Fruit fly (Drosophila melanogaster): ENCODE results near the gene NP15.6.

Gene NP15.6

dm6 chr3R:19014742-19015422, 12.3 kb upstream of the NP15.6 start (continued):
- TF ChIP-seq bbx (GFP tag; IDR thresholded peaks at IDR 0.05; ENCODE audit: partially characterized antibody) (no peak), CG4404 (GFP tag; IDR thresholded peaks at IDR 0.05) (no peak), ac (GFP tag; optimal IDR thresholded peaks at IDR 0.05) (no peak), fru (optimal IDR thresholded peaks at IDR 0.05) (no peak), CG11723 (GFP tag; optimal IDR thresholded peaks at IDR 0.05) (no peak), CG2889 (GFP tag; IDR thresholded peaks at IDR 0.05) (no peak), grau (tag; optimal IDR thresholded peaks at IDR 0.05) (peak; percentile 45), CG7839 (tag; optimal IDR thresholded peaks at IDR 0.05) (peak; percentile 60), Atf-2 (GFP tag; optimal IDR thresholded peaks at IDR 0.05) (no peak), chm (GFP tag; IDR thresholded peaks at IDR 0.05) (no peak), dimm (GFP tag; IDR thresholded peaks at IDR 0.05) (no peak), CG3838 (GFP tag; optimal IDR thresholded peaks at IDR 0.05) (no peak), emc (GFP tag; optimal IDR thresholded peaks at IDR 0.05) (no peak), CG9932 (GFP tag; IDR thresholded peaks at IDR 0.05) (no peak), CG3281 (GFP tag; optimal IDR thresholded peaks at IDR 0.05) (no peak), CG5180 (GFP tag; optimal IDR thresholded peaks at IDR 0.05) (peak; percentile 5), h (optimal IDR thresholded peaks at IDR 0.05) (no peak), ERR (GFP tag; optimal IDR thresholded peaks at IDR 0.05) (no peak), her (GFP tag; optimal IDR thresholded peaks at IDR 0.05) (no peak), Jarid2 (GFP tag; optimal IDR thresholded peaks at IDR 0.05) (no peak), zfh2 (GFP tag; optimal IDR thresholded peaks at IDR 0.05) (no peak), lov (optimal IDR thresholded peaks at IDR 0.05) (no peak), lov (GFP tag; IDR thresholded peaks at IDR 0.05) (no peak), otp (GFP tag; IDR thresholded peaks at IDR 0.05) (no peak), kah (GFP tag; optimal IDR thresholded peaks at IDR 0.05) (no peak), prd (optimal IDR thresholded peaks at IDR 0.05) (no peak), prd (GFP tag; IDR thresholded peaks at IDR 0.05) (peak; percentile 56; the same call in 1 of the 3 replicates), caup (GFP tag; optimal IDR thresholded peaks at IDR 0.05; ENCODE audit: severe bottlenecking) (no peak), Lpt (GFP tag; optimal IDR thresholded peaks at IDR 0.05) (no peak), CG13894 (tag; optimal IDR thresholded peaks at IDR 0.05) (no peak), Doc2 (GFP tag; IDR thresholded peaks at IDR 0.05) (no peak), gsb-n (tag; optimal IDR thresholded peaks at IDR 0.05) (peak; percentile 55), Lim3 (GFP tag; IDR thresholded peaks at IDR 0.05) (no peak), CG6683 (GFP tag; optimal IDR thresholded peaks at IDR 0.05) (no peak), en (GFP tag; optimal IDR thresholded peaks at IDR 0.05) (no peak), kni (GFP tag; optimal IDR thresholded peaks at IDR 0.05) (no peak), Bteb2 (GFP tag; optimal IDR thresholded peaks at IDR 0.05) (no peak), CG12155 (GFP tag; optimal IDR thresholded peaks at IDR 0.05) (no peak), HmgD (GFP tag; optimal IDR thresholded peaks at IDR 0.05) (no peak), dati (GFP tag; IDR thresholded peaks at IDR 0.05) (0 out of 2 replicates have a peak, but pooled peaks have one; percentile 35), CG2678 (tag; optimal IDR thresholded peaks at IDR 0.05) (peak; percentile 57), Sry-β (GFP tag; optimal IDR thresholded peaks at IDR 0.05) (no peak), dmrt11E (tag; optimal IDR thresholded peaks at IDR 0.05) (peak; percentile 46), bcd (GFP tag; optimal IDR thresholded peaks at IDR 0.05) (no peak), Doc3 (GFP tag; IDR thresholded peaks at IDR 0.05; ENCODE audit: partially characterized antibody) (no peak), CG6854 (GFP tag; optimal IDR thresholded peaks at IDR 0.05) (no peak), pb (GFP tag; optimal IDR thresholded peaks at IDR 0.05) (no peak), Ssrp (tag; optimal IDR thresholded peaks at IDR 0.05) (peak; percentile 68), CG10462 (GFP tag; optimal IDR thresholded peaks at IDR 0.05) (no peak), CG4424 (GFP tag; optimal IDR thresholded peaks at IDR 0.05) (peak; percentile 10), CG17912 (GFP tag; optimal IDR thresholded peaks at IDR 0.05) (no peak), NC2β (GFP tag; optimal IDR thresholded peaks at IDR 0.05) (no peak)

Data from whole organism, embryonic.